Worm (Caenorhabditis elegans) whole organism, midembryonic: ENCODE data around the gene F13B12.6.

Source experiments
- T22C8.4 ChIP-seq: fragments of 200-800 bp; sonication (Bioruptor generic); IDR thresholded peaks from 2 replicates; pipeline ENCODE4 v1.3.6; 2022; ENCODE audit warnings: missing genetic modification characterization, missing compliant biosample characterization
- cog-1 ChIP-seq: sonication (generic microtip); optimal IDR thresholded peaks from 2 replicates; lab custom pipeline; 2016; ENCODE audit warnings: missing genetic modification characterization, missing compliant biosample characterization
- flt-1 ChIP-seq: fragments of 200-800 bp; sonication (Bioruptor generic); IDR thresholded peaks from 2 replicates; pipeline ENCODE4 v1.3.6; 2022; ENCODE audit warnings: missing genetic modification characterization, missing compliant biosample characterization
- klf-2 ChIP-seq: fragments of 200-800 bp; sonication (Bioruptor generic); conservative IDR thresholded peaks from 2 replicates; pipeline ENCODE4 v1.3.6; 2022; ENCODE audit warnings: missing genetic modification reagents, missing genetic modification characterization, missing compliant biosample characterization
- med-1 ChIP-seq: sonication (generic microtip); optimal IDR thresholded peaks from 2 replicates; lab custom pipeline; 2017; ENCODE audit warnings: missing genetic modification characterization, mild to moderate bottlenecking, missing compliant biosample characterization, antibody characterized with exemption, missing genetic modification reagents; ENCODE audit not compliant: insufficient read depth
- ref-1 ChIP-seq: fragments of 200-800 bp; sonication (Bioruptor generic); conservative IDR thresholded peaks from 2 replicates; pipeline ENCODE4 v1.3.6; 2022; ENCODE audit warnings: missing genetic modification reagents, missing genetic modification characterization, missing compliant biosample characterization
- tab-1 ChIP-seq: fragments of 200-800 bp; sonication (Bioruptor generic); IDR thresholded peaks from 2 replicates; pipeline ENCODE4 v1.3.6; 2022; ENCODE audit warnings: missing genetic modification characterization, missing compliant biosample characterization
- ztf-23 ChIP-seq: fragments of 200-800 bp; sonication (Bioruptor generic); IDR thresholded peaks from 2 replicates; pipeline ENCODE4 v1.3.6; 2022; ENCODE audit warnings: missing genetic modification reagents, missing genetic modification characterization, missing compliant biosample characterization
- ztf-29 ChIP-seq: fragments of 200-800 bp; sonication (Bioruptor generic); IDR thresholded peaks from 2 replicates; pipeline ENCODE4 v1.3.6; 2022; ENCODE audit warnings: missing genetic modification reagents, missing genetic modification characterization, missing compliant biosample characterization

F13B12.6 gene

ce11 chrIV:10453001-10453400 is 35.3 kb upstream of the F13B12.6 start, which contains the start of gene F01D4.8:
TSS of gene F01D4.8 (minus strand) at chrIV:10453101.
- TF ChIP-seq klf-2 (GFP tag; lab: Robert Waterston, UW) (no peak), ref-1 (no peak), tab-1 (GFP tag; lab: Robert Waterston, UW) (no peak), ztf-23 (GFP tag; lab: Robert Waterston, UW) (no peak), med-1 (GFP tag; lab: Kevin White, UChicago) (no peak), T22C8.4 (GFP tag; lab: Robert Waterston, UW) (no peak), ztf-29 (GFP tag; lab: Robert Waterston, UW) (no peak), flt-1 (GFP tag; lab: Robert Waterston, UW) (no peak)

- no peak for TF ChIP-seq ref-1
- no peak for TF ChIP-seq cog-1 (tag; lab: Kevin White, UChicago)
- no peak for TF ChIP-seq klf-2 (GFP tag; lab: Robert Waterston, UW)
- no peak for TF ChIP-seq flt-1 (GFP tag; lab: Robert Waterston, UW)
- TF ChIP-seq tab-1 (GFP tag; lab: Robert Waterston, UW), result no peak
- no peak for TF ChIP-seq ztf-29 (GFP tag; lab: Robert Waterston, UW)
- TF ChIP-seq T22C8.4 (GFP tag; lab: Robert Waterston, UW), result no peak
- TF ChIP-seq med-1 (GFP tag; lab: Kevin White, UChicago), result no peak
- no peak for TF ChIP-seq ztf-23 (GFP tag; lab: Robert Waterston, UW)
Measured at ce11 chrIV:10449799-10450198, 32.1 kb upstream of the F13B12.6 start, which contains the start of gene F13B12.4. TSS of gene F13B12.4 (minus strand) at chrIV:10449899.

ce11 chrIV:10443510-10443909 is 25.8 kb upstream of the F13B12.6 start, which contains the start of gene F13B12.7:
TSS of gene F13B12.7 (plus strand) at chrIV:10443810.
- TF ChIP-seq tab-1 (GFP tag; lab: Robert Waterston, UW) (no peak), ztf-23 (GFP tag; lab: Robert Waterston, UW) (no peak), ref-1 (no peak), med-1 (GFP tag; lab: Kevin White, UChicago) (no peak), ztf-29 (GFP tag; lab: Robert Waterston, UW) (no peak), klf-2 (GFP tag; lab: Robert Waterston, UW) (no peak), cog-1 (tag; lab: Kevin White, UChicago) (no peak), T22C8.4 (GFP tag; lab: Robert Waterston, UW) (no peak), flt-1 (GFP tag; lab: Robert Waterston, UW) (no peak)

ce11 chrIV:10442904-10443303 is 25.2 kb upstream of the F13B12.6 start:
- TF ChIP-seq flt-1 (GFP tag; lab: Robert Waterston, UW) (no peak), T22C8.4 (GFP tag; lab: Robert Waterston, UW) (no peak)

- TF ChIP-seq flt-1 (GFP tag; lab: Robert Waterston, UW), result no peak
- TF ChIP-seq ztf-29 (GFP tag; lab: Robert Waterston, UW), result no peak
- no peak for TF ChIP-seq klf-2 (GFP tag; lab: Robert Waterston, UW)
- 0 out of 2 replicates have a peak, but pooled peaks have one; percentile 2 for TF ChIP-seq ref-1
- no peak for TF ChIP-seq cog-1 (tag; lab: Kevin White, UChicago)
- TF ChIP-seq T22C8.4 (GFP tag; lab: Robert Waterston, UW), result no peak
- no peak for TF ChIP-seq ztf-23 (GFP tag; lab: Robert Waterston, UW)
- TF ChIP-seq tab-1 (GFP tag; lab: Robert Waterston, UW), result no peak
Measured at ce11 chrIV:10438901-10439300, 21.2 kb upstream of the F13B12.6 start, which contains the start of gene F13B12.3. TSS of gene F13B12.3 (plus strand) at chrIV:10439123.

- TF ChIP-seq klf-2 (GFP tag; lab: Robert Waterston, UW), result no peak
- no peak for TF ChIP-seq ref-1
- TF ChIP-seq cog-1 (tag; lab: Kevin White, UChicago), result no peak
- TF ChIP-seq med-1 (GFP tag; lab: Kevin White, UChicago), result no peak
- no peak for TF ChIP-seq tab-1 (GFP tag; lab: Robert Waterston, UW)
Measured at ce11 chrIV:10437114-10437513, 19.4 kb upstream of the F13B12.6 start.

- TF ChIP-seq ref-1, result no peak
- TF ChIP-seq ztf-23 (GFP tag; lab: Robert Waterston, UW), result no peak
- no peak for TF ChIP-seq T22C8.4 (GFP tag; lab: Robert Waterston, UW)
- no peak for TF ChIP-seq ztf-29 (GFP tag; lab: Robert Waterston, UW)
- no peak for TF ChIP-seq klf-2 (GFP tag; lab: Robert Waterston, UW)
- no peak for TF ChIP-seq cog-1 (tag; lab: Kevin White, UChicago)
Measured at ce11 chrIV:10436401-10436800, 18.7 kb upstream of the F13B12.6 start, which contains the start of gene ins-1. TSS of gene ins-1 (plus strand) at chrIV:10436701.

- no peak for TF ChIP-seq flt-1 (GFP tag; lab: Robert Waterston, UW)
- TF ChIP-seq med-1 (GFP tag; lab: Kevin White, UChicago), result no peak
- TF ChIP-seq T22C8.4 (GFP tag; lab: Robert Waterston, UW), result no peak
- TF ChIP-seq ztf-23 (GFP tag; lab: Robert Waterston, UW), result no peak
- TF ChIP-seq cog-1 (tag; lab: Kevin White, UChicago), result no peak
- no peak for TF ChIP-seq ztf-29 (GFP tag; lab: Robert Waterston, UW)
- no peak for TF ChIP-seq ref-1
- no peak for TF ChIP-seq tab-1 (GFP tag; lab: Robert Waterston, UW)
- TF ChIP-seq klf-2 (GFP tag; lab: Robert Waterston, UW), result no peak
Measured at ce11 chrIV:10430507-10430906, 12.8 kb upstream of the F13B12.6 start.

ce11 chrIV:10429129-10429528 is 11.4 kb upstream of the F13B12.6 start, which contains the start of gene F13B12.2:
TSS of gene F13B12.2 (minus strand) at chrIV:10429130.
- TF ChIP-seq ztf-23 (GFP tag; lab: Robert Waterston, UW) (no peak), flt-1 (GFP tag; lab: Robert Waterston, UW) (no peak), tab-1 (GFP tag; lab: Robert Waterston, UW) (no peak), cog-1 (tag; lab: Kevin White, UChicago) (no peak), T22C8.4 (GFP tag; lab: Robert Waterston, UW) (no peak)

ce11 chrIV:10425129-10425528 is 7.4 kb upstream of the F13B12.6 start:
- TF ChIP-seq flt-1 (GFP tag; lab: Robert Waterston, UW) (no peak), ztf-23 (GFP tag; lab: Robert Waterston, UW) (no peak), med-1 (GFP tag; lab: Kevin White, UChicago) (no peak), klf-2 (GFP tag; lab: Robert Waterston, UW) (no peak), ztf-29 (GFP tag; lab: Robert Waterston, UW) (no peak), cog-1 (tag; lab: Kevin White, UChicago) (no peak), ref-1 (no peak), T22C8.4 (GFP tag; lab: Robert Waterston, UW) (no peak), tab-1 (GFP tag; lab: Robert Waterston, UW) (no peak)
